Fruit fly (Drosophila melanogaster) whole organism, wandering third instar larva: Measurements from ENCODE around the gene CG46304.

Source experiments
- CG32264 ChIP-seq: fragments of 200-800 bp; sonication (Bioruptor generic); optimal IDR thresholded peaks from 2 replicates; lab custom pipeline; 2016; ENCODE audit warnings: missing biosample characterization, missing genetic modification characterization
- GATAd ChIP-seq: sonication (Bioruptor generic); optimal IDR thresholded peaks from 2 replicates; lab custom pipeline; 2016; ENCODE audit warnings: missing biosample characterization, missing genetic modification characterization
- Hnf4 ChIP-seq: fragments of 200-800 bp; sonication (Bioruptor generic); optimal IDR thresholded peaks from 2 replicates; lab custom pipeline; 2016; ENCODE audit warnings: missing biosample characterization, mild to moderate bottlenecking, missing genetic modification characterization
- Mio ChIP-seq: sonication (Bioruptor generic); optimal IDR thresholded peaks from 2 replicates; lab custom pipeline; 2016; ENCODE audit warnings: missing biosample characterization, missing genetic modification characterization
- Myc ChIP-seq: fragments of >200 bp; optimal IDR thresholded peaks from 2 replicates; lab custom pipeline; 2017
- dsf ChIP-seq: sonication (Bioruptor generic); optimal IDR thresholded peaks from 2 replicates; lab custom pipeline; 2016; ENCODE audit warnings: missing biosample characterization, missing genetic modification characterization, borderline replicate concordance
- foxo ChIP-seq, 2 experiments: fragments of 200-800 bp; sonication (Bioruptor generic); optimal IDR thresholded peaks; 2 replicates in 1 of 2; 3 replicates in 1 of 2; lab custom pipeline; 2016 to 2017; ENCODE audit warnings: missing biosample characterization in 2 of 2, missing genetic modification characterization in 2 of 2
- lola ChIP-seq: fragments of >200 bp; optimal IDR thresholded peaks from 2 replicates; lab custom pipeline; 2017; ENCODE audit warnings: missing biosample characterization, missing genetic modification characterization
- pan ChIP-seq: fragments of >200 bp; optimal IDR thresholded peaks from 2 replicates; lab custom pipeline; 2017
- psq ChIP-seq: fragments of 200-800 bp; sonication (Bioruptor generic); optimal IDR thresholded peaks from 3 replicates; lab custom pipeline; 2017; ENCODE audit warnings: missing biosample characterization, mild to moderate bottlenecking, missing genetic modification characterization, moderate library complexity
- rgr ChIP-seq: fragments of 200-800 bp; sonication (Bioruptor generic); optimal IDR thresholded peaks from 3 replicates; lab custom pipeline; 2016; ENCODE audit warnings: missing biosample characterization, mild to moderate bottlenecking, missing genetic modification characterization
- usp ChIP-seq: fragments of >200 bp; optimal IDR thresholded peaks from 2 replicates; lab custom pipeline; 2017; ENCODE audit warnings: missing biosample characterization, missing genetic modification characterization
- woc ChIP-seq: sonication (Bioruptor generic); optimal IDR thresholded peaks from 2 replicates; lab custom pipeline; 2016; ENCODE audit warnings: missing biosample characterization, mild to moderate bottlenecking, missing genetic modification characterization

DNA sequence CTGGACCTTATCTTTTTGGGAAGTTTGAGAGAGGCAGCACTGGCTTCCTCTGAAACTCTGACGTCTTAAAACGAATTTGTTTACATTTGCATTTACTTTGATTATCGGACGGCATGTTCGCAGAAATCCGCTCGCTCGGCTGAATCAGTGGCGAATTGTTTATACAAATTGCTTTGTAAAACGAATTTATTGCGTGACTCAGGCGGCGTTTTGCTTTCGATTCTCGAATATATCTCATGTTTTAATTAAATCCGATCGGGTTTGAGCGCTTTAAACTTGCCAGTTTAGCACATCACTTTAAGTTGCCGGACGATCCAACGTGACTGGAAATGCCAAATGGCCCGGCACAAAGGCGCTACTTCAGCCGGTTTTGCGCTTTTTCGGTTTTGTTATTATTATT, 38.1 kb downstream of the CG46304 start:
- TF ChIP-seq dsf (GFP tag; lab: Kevin White, UChicago), result no peak
- no peak for TF ChIP-seq lola (GFP tag; lab: Kevin White, UChicago)
- no peak for TF ChIP-seq Myc (lab: Kevin White, UChicago)
- TF ChIP-seq rgr (GFP tag; lab: Kevin White, UChicago), result no peak
- no peak for TF ChIP-seq usp (GFP tag; lab: Kevin White, UChicago)
- no peak for TF ChIP-seq Hnf4 (GFP tag; lab: Kevin White, UChicago)
- no peak for TF ChIP-seq GATAd
- no peak for TF ChIP-seq foxo (GFP tag; optimal IDR thresholded peaks at IDR 0.05; lab: Kevin White, UChicago)
- TF ChIP-seq pan (lab: Kevin White, UChicago), result no peak
- no peak for TF ChIP-seq psq (GFP tag; lab: Kevin White, UChicago)
- TF ChIP-seq CG32264 (GFP tag; lab: Kevin White, UChicago), result no peak
- TF ChIP-seq Mio (GFP tag; lab: Kevin White, UChicago), result no peak
- TF ChIP-seq woc (GFP tag; lab: Kevin White, UChicago), result no peak
